Worm (Caenorhabditis elegans) whole organism, L1 larva: ENCODE results near the gene K12B6.4.

Source experiments
- C04F5.9 ChIP-seq: sonication (generic microtip); optimal IDR thresholded peaks from 2 replicates; lab custom pipeline; 2016; ENCODE audit warnings: missing genetic modification characterization, missing compliant biosample characterization
- C16A3.4 ChIP-seq: fragments of 150-350 bp; optimal IDR thresholded peaks from 2 replicates; lab custom pipeline; 2014; ENCODE audit warnings: missing biosample characterization, missing genetic modification characterization
- C34B4.2 ChIP-seq: sonication (generic microtip); optimal IDR thresholded peaks from 2 replicates; lab custom pipeline; 2017; ENCODE audit warnings: mild to moderate bottlenecking, missing genetic modification characterization, missing compliant biosample characterization
- F16B12.6 ChIP-seq: fragments of 150-350 bp; optimal IDR thresholded peaks from 2 replicates; lab custom pipeline; 2014; ENCODE audit warnings: missing biosample characterization, missing genetic modification characterization
- aha-1 ChIP-seq: fragments of 150-350 bp; optimal IDR thresholded peaks from 2 replicates; lab custom pipeline; 2014; ENCODE audit warnings: missing biosample characterization, missing genetic modification characterization
- aly-2 ChIP-seq: fragments of 150-350 bp; optimal IDR thresholded peaks from 2 replicates; lab custom pipeline; 2014; ENCODE audit warnings: missing biosample characterization, missing genetic modification characterization
- ama-1 ChIP-seq: fragments of 150-350 bp; optimal IDR thresholded peaks from 2 replicates; lab custom pipeline; 2014
- ceh-8 ChIP-seq: fragments of 200-800 bp; sonication (Bioruptor generic); optimal IDR thresholded peaks from 2 replicates; lab custom pipeline; 2018; ENCODE audit warnings: mild to moderate bottlenecking, missing genetic modification characterization, moderate library complexity, missing compliant biosample characterization
- ceh-82 ChIP-seq, 3 experiments: fragments of 150-350 bp in 1 of 3; sonication (generic microtip) in 2 of 3; optimal IDR thresholded peaks; 2 replicates each; lab custom pipeline; 2014 to 2017; ENCODE audit warnings: missing biosample characterization in 3 of 3, missing genetic modification characterization in 3 of 3
- ceh-88 ChIP-seq: fragments of 200-800 bp; sonication (Bioruptor generic); IDR thresholded peaks from 2 replicates; pipeline ENCODE4 v1.3.6; 2022; ENCODE audit warnings: missing genetic modification characterization, missing compliant biosample characterization
- ceh-90 ChIP-seq: sonication (generic microtip); optimal IDR thresholded peaks from 2 replicates; lab custom pipeline; 2016; ENCODE audit warnings: missing genetic modification characterization, missing compliant biosample characterization
- dpl-1 ChIP-seq, 3 experiments: fragments of 150-350 bp in 2 of 3; sonication (generic microtip) in 1 of 3; optimal IDR thresholded peaks; 2 replicates each; lab custom pipeline; 2014 to 2017; ENCODE audit warnings: missing biosample characterization in 3 of 3, missing genetic modification characterization in 3 of 3, missing genetic modification reagents in 3 of 3
- dsc-1 ChIP-seq: sonication (generic microtip); optimal IDR thresholded peaks from 2 replicates; lab custom pipeline; 2016; ENCODE audit warnings: mild to moderate bottlenecking, missing genetic modification characterization, missing compliant biosample characterization
- efl-1 ChIP-seq, 4 experiments: fragments of 150-350 bp; optimal IDR thresholded peaks in 3 of 4; peaks in 1 of 4; 1 replicate in 1 of 4; 2 replicates in 3 of 4; lab custom pipeline; 2014; ENCODE audit warnings: missing biosample characterization in 2 of 4, missing genetic modification characterization in 2 of 4, missing genetic modification reagents in 2 of 4
- efl-3 ChIP-seq: fragments of 200-800 bp; sonication (Bioruptor generic); optimal IDR thresholded peaks from 2 replicates; lab custom pipeline; 2018; ENCODE audit warnings: mild to moderate bottlenecking, missing genetic modification characterization, missing compliant biosample characterization
- egl-13 ChIP-seq: sonication (generic microtip); optimal IDR thresholded peaks from 2 replicates; lab custom pipeline; 2016; ENCODE audit warnings: missing genotype, missing genetic modification reagents, missing genetic modification characterization, missing compliant biosample characterization
- egl-27 ChIP-seq, 2 experiments: fragments of 150-350 bp in 1 of 2; sonication (generic microtip); optimal IDR thresholded peaks; 3 replicates each; lab custom pipeline; 2017 to 2018; ENCODE audit warnings: missing biosample characterization in 2 of 2, missing genetic modification characterization in 2 of 2, missing genetic modification reagents in 2 of 2
- elt-3 ChIP-seq, 6 experiments: fragments of 150-350 bp in 1 of 6; sonication (generic microtip); optimal IDR thresholded peaks; 2 replicates each; lab custom pipeline; 2017 to 2018; ENCODE audit warnings: missing biosample characterization in 6 of 6, missing genetic modification characterization in 6 of 6, inconsistent platforms in 1 of 6
- ets-5 ChIP-seq: fragments of 200-800 bp; sonication (Bioruptor generic); IDR thresholded peaks from 2 replicates; pipeline ENCODE4 v1.3.6; 2022; ENCODE audit warnings: missing genetic modification characterization, missing compliant biosample characterization
- fkh-8 ChIP-seq: sonication (generic microtip); optimal IDR thresholded peaks from 2 replicates; lab custom pipeline; 2016; ENCODE audit warnings: mild to moderate bottlenecking, missing genetic modification characterization, missing compliant biosample characterization
- fos-1 ChIP-seq: fragments of 150-350 bp; optimal IDR thresholded peaks from 2 replicates; lab custom pipeline; 2014; ENCODE audit warnings: missing biosample characterization, missing genetic modification characterization
- grh-1 ChIP-seq: fragments of 200-800 bp; sonication (Bioruptor generic); IDR thresholded peaks from 2 replicates; pipeline ENCODE4 v1.3.6; 2022; ENCODE audit warnings: missing genetic modification reagents, missing genetic modification characterization, missing compliant biosample characterization
- hlh-17 ChIP-seq: fragments of 200-800 bp; sonication (Bioruptor generic); optimal IDR thresholded peaks from 2 replicates; lab custom pipeline; 2018; ENCODE audit warnings: missing genetic modification characterization, mild to moderate bottlenecking, missing compliant biosample characterization, moderate library complexity, borderline replicate concordance
- irx-1 ChIP-seq: sonication (generic microtip); optimal IDR thresholded peaks from 2 replicates; lab custom pipeline; 2016; ENCODE audit warnings: missing genetic modification characterization, missing compliant biosample characterization
- jun-1 ChIP-seq: fragments of 150-350 bp; optimal IDR thresholded peaks from 2 replicates; lab custom pipeline; 2014; ENCODE audit warnings: missing biosample characterization, missing genetic modification reagents, missing genetic modification characterization
- lin-15B ChIP-seq: fragments of 150-350 bp; sonication (generic microtip); optimal IDR thresholded peaks from 3 replicates; lab custom pipeline; 2014; ENCODE audit warnings: missing biosample characterization, missing genetic modification characterization
- lin-35 ChIP-seq, 2 experiments: fragments of 150-350 bp; optimal IDR thresholded peaks; 2 replicates each; lab custom pipeline; 2014; ENCODE audit warnings: missing biosample characterization in 2 of 2, missing genetic modification characterization in 2 of 2, missing genetic modification reagents in 2 of 2
- lin-39 ChIP-seq: fragments of 150-350 bp; optimal IDR thresholded peaks from 2 replicates; lab custom pipeline; 2014; ENCODE audit warnings: missing biosample characterization, missing genetic modification reagents, missing genetic modification characterization
- mab-9 ChIP-seq: fragments of 200-800 bp; sonication (Bioruptor generic); IDR thresholded peaks from 2 replicates; pipeline ENCODE4 v1.3.6; 2022; ENCODE audit warnings: missing genetic modification reagents, missing genetic modification characterization, missing compliant biosample characterization
- mdl-1 ChIP-seq, 2 experiments: fragments of 150-350 bp; optimal IDR thresholded peaks; 2 replicates each; lab custom pipeline; 2014 to 2017; ENCODE audit warnings: missing biosample characterization in 2 of 2, missing genetic modification characterization in 2 of 2, inconsistent platforms in 1 of 2
- mef-2 ChIP-seq: fragments of 150-350 bp; optimal IDR thresholded peaks from 2 replicates; lab custom pipeline; 2014; ENCODE audit warnings: missing biosample characterization, missing genetic modification characterization
- mep-1 ChIP-seq: fragments of 150-350 bp; optimal IDR thresholded peaks from 2 replicates; lab custom pipeline; 2014; ENCODE audit warnings: missing biosample characterization, missing genetic modification characterization
- nhr-12 ChIP-seq: sonication (generic microtip); optimal IDR thresholded peaks from 2 replicates; lab custom pipeline; 2017; ENCODE audit warnings: missing biosample characterization, missing genetic modification characterization
- nhr-19 ChIP-seq: fragments of 200-800 bp; sonication (Bioruptor generic); conservative IDR thresholded peaks from 2 replicates; pipeline ENCODE4 v1.3.6; 2022; ENCODE audit warnings: missing genetic modification characterization, missing compliant biosample characterization
- nhr-28 ChIP-seq: fragments of 150-350 bp; optimal IDR thresholded peaks from 2 replicates; lab custom pipeline; 2014; ENCODE audit warnings: missing biosample characterization, missing genetic modification characterization
- nhr-47 ChIP-seq: sonication (generic microtip); optimal IDR thresholded peaks from 2 replicates; lab custom pipeline; 2016; ENCODE audit warnings: mild to moderate bottlenecking, missing genetic modification characterization, moderate library complexity, missing compliant biosample characterization
- nhr-71 ChIP-seq: sonication (generic microtip); optimal IDR thresholded peaks from 2 replicates; lab custom pipeline; 2016; ENCODE audit warnings: mild to moderate bottlenecking, missing genetic modification characterization, moderate library complexity, missing compliant biosample characterization
- nhr-85 ChIP-seq: sonication (generic microtip); peaks from one replicate; lab custom pipeline; 2016; ENCODE audit warnings: missing genetic modification characterization, inconsistent platforms, missing compliant biosample characterization
- nhr-90 ChIP-seq: sonication (generic microtip); optimal IDR thresholded peaks from 2 replicates; lab custom pipeline; 2016; ENCODE audit warnings: mild to moderate bottlenecking, missing genetic modification characterization, missing compliant biosample characterization; ENCODE audit not compliant: poor library complexity
- pag-3 ChIP-seq: sonication (generic microtip); optimal IDR thresholded peaks from 2 replicates; lab custom pipeline; 2017; ENCODE audit warnings: missing genetic modification characterization, mild to moderate bottlenecking, missing compliant biosample characterization, antibody characterized with exemption, borderline replicate concordance; ENCODE audit not compliant: insufficient read depth
- rnt-1 ChIP-seq: sonication (generic microtip); optimal IDR thresholded peaks from 2 replicates; lab custom pipeline; 2016; ENCODE audit warnings: mild to moderate bottlenecking, missing genetic modification characterization, moderate library complexity, missing compliant biosample characterization
- skn-1 ChIP-seq: fragments of 150-350 bp; optimal IDR thresholded peaks from 2 replicates; lab custom pipeline; 2014; ENCODE audit warnings: missing biosample characterization, missing genetic modification characterization
- sox-4 ChIP-seq: sonication (generic microtip); optimal IDR thresholded peaks from 2 replicates; lab custom pipeline; 2016; ENCODE audit warnings: missing genetic modification characterization, missing compliant biosample characterization
- sptf-1 ChIP-seq: fragments of 150-350 bp; optimal IDR thresholded peaks from 2 replicates; lab custom pipeline; 2014; ENCODE audit warnings: missing biosample characterization, missing genetic modification characterization
- sup-37 ChIP-seq: fragments of 200-800 bp; sonication (Bioruptor generic); optimal IDR thresholded peaks from 2 replicates; lab custom pipeline; 2018; ENCODE audit warnings: mild to moderate bottlenecking, missing genetic modification characterization, missing compliant biosample characterization
- tbx-2 ChIP-seq: sonication (generic microtip); optimal IDR thresholded peaks from 2 replicates; lab custom pipeline; 2016; ENCODE audit warnings: missing genetic modification characterization, missing compliant biosample characterization
- unc-62 ChIP-seq: fragments of 150-350 bp; optimal IDR thresholded peaks from 2 replicates; lab custom pipeline; 2014; ENCODE audit warnings: missing biosample characterization, missing genetic modification reagents, missing genetic modification characterization
- xbp-1 ChIP-seq: sonication (generic microtip); optimal IDR thresholded peaks from 2 replicates; lab custom pipeline; 2016; ENCODE audit warnings: missing genetic modification characterization, missing compliant biosample characterization
- ztf-11 ChIP-seq, 2 experiments: sonication (generic microtip); optimal IDR thresholded peaks; 2 replicates each; lab custom pipeline; 2016 to 2017; ENCODE audit warnings: missing genetic modification characterization in 2 of 2, missing biosample characterization in 1 of 2, missing compliant biosample characterization in 1 of 2
- ztf-4 ChIP-seq: fragments of 150-350 bp; optimal IDR thresholded peaks from 2 replicates; lab custom pipeline; 2014; ENCODE audit warnings: missing biosample characterization, missing genetic modification characterization

K12B6.4 gene

DNA sequence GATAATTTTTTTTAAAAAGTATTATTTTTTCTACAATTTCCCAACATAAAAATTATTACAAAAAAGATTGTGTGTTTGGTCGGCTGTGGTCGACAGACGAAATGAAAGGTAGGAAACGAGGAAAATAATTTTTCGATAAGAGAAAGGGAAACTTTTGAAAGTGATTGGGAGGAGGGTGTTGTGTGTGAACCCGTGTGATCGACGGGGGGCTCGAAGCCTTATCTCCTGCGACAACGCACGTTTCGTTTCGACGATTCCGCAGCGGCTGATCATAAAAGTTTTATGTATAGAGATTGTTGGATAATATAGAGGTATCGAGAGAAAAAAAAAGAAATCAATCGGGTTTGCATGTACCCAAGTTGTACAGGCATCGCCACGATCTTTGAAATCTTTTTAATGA, 37.8 kb downstream of the K12B6.4 start (continued):
- TF ChIP-seq nhr-85 (tag; lab: Kevin White, UChicago) (peak; percentile 34), nhr-12 (no peak), F16B12.6 (tag; lab: Kevin White, UChicago) (no peak), mef-2 (tag; lab: Kevin White, UChicago) (no peak), lin-15B (tag; lab: Kevin White, UChicago) (no peak), ztf-4 (tag; lab: Kevin White, UChicago) (no peak), ceh-88 (GFP tag; lab: Robert Waterston, UW) (no peak), rnt-1 (peak; percentile 24), fkh-8 (tag; lab: Kevin White, UChicago) (no peak)

DNA sequence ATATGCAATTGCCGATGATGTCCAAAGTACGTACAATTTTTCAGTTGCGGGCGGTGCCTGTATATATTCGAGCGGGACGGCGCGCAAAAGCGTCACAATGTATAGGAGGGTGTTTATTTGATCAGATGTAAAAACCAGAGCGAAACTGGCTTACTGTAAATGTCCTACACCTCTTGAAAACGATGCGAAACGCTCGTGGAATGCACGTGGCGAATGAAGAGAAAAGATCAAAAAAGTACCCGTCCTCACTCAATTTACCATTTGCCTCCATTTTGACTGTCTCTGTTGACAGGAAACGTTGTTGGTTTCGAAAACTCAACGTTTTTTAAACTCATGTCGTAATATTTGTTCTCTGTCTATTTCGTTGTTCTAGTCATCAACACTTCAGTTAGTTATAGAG, 40.3 kb downstream of the K12B6.4 start:
- TF ChIP-seq ceh-90 (tag; lab: Kevin White, UChicago): no peak
- no peak for TF ChIP-seq mab-9 (GFP tag; lab: Robert Waterston, UW)
- no peak for TF ChIP-seq xbp-1 (tag; lab: Kevin White, UChicago)
- TF ChIP-seq tbx-2 (tag; lab: Kevin White, UChicago): peak; percentile 76
- TF ChIP-seq dsc-1: no peak
- no peak for TF ChIP-seq irx-1 (tag; lab: Kevin White, UChicago)
- TF ChIP-seq egl-13 (tag; lab: Kevin White, UChicago): no peak
- no peak for TF ChIP-seq grh-1 (GFP tag; lab: Robert Waterston, UW)
- TF ChIP-seq C34B4.2: no peak
- TF ChIP-seq rnt-1: no peak
- TF ChIP-seq nhr-90 (tag; lab: Kevin White, UChicago): peak; percentile 55
- TF ChIP-seq sptf-1 (tag; lab: Kevin White, UChicago): no peak
- peak; percentile 36 for TF ChIP-seq C16A3.4 (tag; lab: Kevin White, UChicago)
- no peak for TF ChIP-seq lin-39 (tag; lab: Kevin White, UChicago)
- peak in 1 of 3 experiments; percentile 12 for TF ChIP-seq dpl-1 (GFP tag; optimal IDR thresholded peaks at IDR 0.05; lab: Kevin White, UChicago)
- 0 out of 2 replicates have a peak, but pooled peaks have one; percentile 19 for TF ChIP-seq ceh-88 (GFP tag; lab: Robert Waterston, UW)
- TF ChIP-seq fos-1 (tag; lab: Kevin White, UChicago): no peak
- TF ChIP-seq lin-35 (GFP tag; optimal IDR thresholded peaks at IDR 0.05; lab: Kevin White, UChicago): peak in 1 of 2 experiments; percentile 57
- no peak for TF ChIP-seq fkh-8 (tag; lab: Kevin White, UChicago)
- TF ChIP-seq sup-37 (GFP tag; lab: Kevin White, UChicago): no peak
- TF ChIP-seq egl-27 (tag; optimal IDR thresholded peaks at IDR 0.05; lab: Kevin White, UChicago): no peak
- peak in 4 of 6 experiments; percentile 16 to 68 (median 40) for TF ChIP-seq elt-3 (tag; optimal IDR thresholded peaks at IDR 0.05; lab: Kevin White, UChicago)
- no peak for TF ChIP-seq jun-1 (tag; lab: Kevin White, UChicago)
- no peak for TF ChIP-seq efl-3 (GFP tag; lab: Kevin White, UChicago)
- peak in 1 of 2 experiments; percentile 88 for TF ChIP-seq mdl-1 (tag; optimal IDR thresholded peaks at IDR 0.05; lab: Kevin White, UChicago)
- no peak for TF ChIP-seq nhr-28 (tag; lab: Kevin White, UChicago)
- TF ChIP-seq ceh-8 (GFP tag; lab: Kevin White, UChicago): no peak
- peak; percentile 45 for TF ChIP-seq nhr-47 (tag; lab: Kevin White, UChicago)
- TF ChIP-seq ceh-82 (tag; optimal IDR thresholded peaks at IDR 0.05; lab: Kevin White, UChicago): no peak
- peak; percentile 45 for TF ChIP-seq nhr-19 (GFP tag; lab: Robert Waterston, UW)
- no peak for TF ChIP-seq pag-3
- no peak for TF ChIP-seq C04F5.9 (tag; lab: Kevin White, UChicago)
- TF ChIP-seq ets-5 (GFP tag; lab: Robert Waterston, UW): no peak
- peak; percentile 67 for TF ChIP-seq nhr-71 (tag; lab: Kevin White, UChicago)
- no peak for TF ChIP-seq mef-2 (tag; lab: Kevin White, UChicago)
- no peak for TF ChIP-seq mep-1 (tag; lab: Kevin White, UChicago)
- TF ChIP-seq aha-1 (tag; lab: Kevin White, UChicago): no peak
- no peak for TF ChIP-seq unc-62 (GFP tag; lab: Kevin White, UChicago)
- TF ChIP-seq hlh-17 (GFP tag; lab: Kevin White, UChicago): no peak
- no peak for TF ChIP-seq skn-1 (tag; lab: Kevin White, UChicago)
- no peak for TF ChIP-seq ama-1 (lab: Kevin White, UChicago)
- TF ChIP-seq sox-4 (tag; lab: Kevin White, UChicago): no peak
- TF ChIP-seq ztf-11 (tag; optimal IDR thresholded peaks at IDR 0.05; lab: Kevin White, UChicago): no peak
- no peak for TF ChIP-seq aly-2 (tag; lab: Kevin White, UChicago)
- peak in 1 of 2 experiments; percentile 19 for TF ChIP-seq efl-1 (optimal IDR thresholded peaks at IDR 0.05; lab: Kevin White, UChicago)
- TF ChIP-seq efl-1 (GFP tag; optimal IDR thresholded peaks at IDR 0.05 in 1 of 2; lab: Kevin White, UChicago): peak in 1 of 2 experiments; percentile 93
